Worm (Caenorhabditis elegans) whole organism, L1 larva: ENCODE measurements around the gene dct-1.

ENCODE experiments used
- C16A3.4 ChIP-seq: fragments of 150-350 bp; optimal IDR thresholded peaks from 2 replicates; lab custom pipeline; 2014; ENCODE audit warnings: missing biosample characterization, missing genetic modification characterization
- alr-1 ChIP-seq: fragments of 200-800 bp; sonication (Bioruptor generic); optimal IDR thresholded peaks from 2 replicates; lab custom pipeline; 2018; ENCODE audit warnings: borderline replicate concordance, mild to moderate bottlenecking, missing genetic modification characterization, missing compliant biosample characterization
- blmp-1 ChIP-seq: fragments of 150-350 bp; optimal IDR thresholded peaks from 2 replicates; lab custom pipeline; 2014; ENCODE audit warnings: missing biosample characterization, missing genetic modification characterization
- ceh-8 ChIP-seq: fragments of 200-800 bp; sonication (Bioruptor generic); optimal IDR thresholded peaks from 2 replicates; lab custom pipeline; 2018; ENCODE audit warnings: mild to moderate bottlenecking, missing genetic modification characterization, moderate library complexity, missing compliant biosample characterization
- ceh-82 ChIP-seq, 3 experiments: fragments of 150-350 bp in 1 of 3; sonication (generic microtip) in 2 of 3; optimal IDR thresholded peaks; 2 replicates each; lab custom pipeline; 2014 to 2017; ENCODE audit warnings: missing biosample characterization in 3 of 3, missing genetic modification characterization in 3 of 3
- ceh-88 ChIP-seq: fragments of 200-800 bp; sonication (Bioruptor generic); IDR thresholded peaks from 2 replicates; pipeline ENCODE4 v1.3.6; 2022; ENCODE audit warnings: missing genetic modification characterization, missing compliant biosample characterization
- dpl-1 ChIP-seq, 3 experiments: fragments of 150-350 bp in 2 of 3; sonication (generic microtip) in 1 of 3; optimal IDR thresholded peaks; 2 replicates each; lab custom pipeline; 2014 to 2017; ENCODE audit warnings: missing biosample characterization in 3 of 3, missing genetic modification characterization in 3 of 3, missing genetic modification reagents in 3 of 3
- efl-1 ChIP-seq, 4 experiments: fragments of 150-350 bp; optimal IDR thresholded peaks in 3 of 4; peaks in 1 of 4; 1 replicate in 1 of 4; 2 replicates in 3 of 4; lab custom pipeline; 2014; ENCODE audit warnings: missing biosample characterization in 2 of 4, missing genetic modification characterization in 2 of 4, missing genetic modification reagents in 2 of 4
- egl-13 ChIP-seq: sonication (generic microtip); optimal IDR thresholded peaks from 2 replicates; lab custom pipeline; 2016; ENCODE audit warnings: missing genotype, missing genetic modification reagents, missing genetic modification characterization, missing compliant biosample characterization
- elt-2 ChIP-seq: sonication (generic microtip); optimal IDR thresholded peaks from 2 replicates; lab custom pipeline; 2016; ENCODE audit warnings: missing genetic modification characterization, mild to moderate bottlenecking, inconsistent platforms, missing compliant biosample characterization, missing genetic modification reagents
- elt-3 ChIP-seq, 6 experiments: fragments of 150-350 bp in 1 of 6; sonication (generic microtip); optimal IDR thresholded peaks; 2 replicates each; lab custom pipeline; 2017 to 2018; ENCODE audit warnings: missing biosample characterization in 6 of 6, missing genetic modification characterization in 6 of 6, inconsistent platforms in 1 of 6
- fkh-4 ChIP-seq: sonication (generic microtip); optimal IDR thresholded peaks from 2 replicates; lab custom pipeline; 2016; ENCODE audit warnings: missing compliant biosample characterization, missing genetic modification characterization, borderline replicate concordance
- grh-1 ChIP-seq: fragments of 200-800 bp; sonication (Bioruptor generic); IDR thresholded peaks from 2 replicates; pipeline ENCODE4 v1.3.6; 2022; ENCODE audit warnings: missing genetic modification reagents, missing genetic modification characterization, missing compliant biosample characterization
- irx-1 ChIP-seq: sonication (generic microtip); optimal IDR thresholded peaks from 2 replicates; lab custom pipeline; 2016; ENCODE audit warnings: missing genetic modification characterization, missing compliant biosample characterization
- isw-1 ChIP-seq: fragments of 200-800 bp; sonication (Bioruptor generic); IDR thresholded peaks from 2 replicates; pipeline ENCODE4 v1.3.6; 2022; ENCODE audit warnings: missing genetic modification characterization, missing compliant biosample characterization
- lin-13 ChIP-seq: fragments of 150-350 bp; optimal IDR thresholded peaks from 2 replicates; lab custom pipeline; 2014; ENCODE audit warnings: missing biosample characterization, missing genetic modification reagents, missing genetic modification characterization
- lin-14 ChIP-seq: fragments of 200-800 bp; sonication (Bioruptor generic); optimal IDR thresholded peaks from 2 replicates; lab custom pipeline; 2018; ENCODE audit warnings: mild to moderate bottlenecking, missing genetic modification characterization, moderate library complexity, missing compliant biosample characterization
- lin-15B ChIP-seq: fragments of 150-350 bp; sonication (generic microtip); optimal IDR thresholded peaks from 3 replicates; lab custom pipeline; 2014; ENCODE audit warnings: missing biosample characterization, missing genetic modification characterization
- lin-35 ChIP-seq, 2 experiments: fragments of 150-350 bp; optimal IDR thresholded peaks; 2 replicates each; lab custom pipeline; 2014; ENCODE audit warnings: missing biosample characterization in 2 of 2, missing genetic modification characterization in 2 of 2, missing genetic modification reagents in 2 of 2
- lin-39 ChIP-seq: fragments of 150-350 bp; optimal IDR thresholded peaks from 2 replicates; lab custom pipeline; 2014; ENCODE audit warnings: missing biosample characterization, missing genetic modification reagents, missing genetic modification characterization
- lir-3 ChIP-seq: sonication (generic microtip); optimal IDR thresholded peaks from 2 replicates; lab custom pipeline; 2016; ENCODE audit warnings: mild to moderate bottlenecking, missing genetic modification characterization, moderate library complexity, missing compliant biosample characterization; ENCODE audit not compliant: poor library complexity
- lsy-2 ChIP-seq, 2 experiments: fragments of 150-350 bp; optimal IDR thresholded peaks; 2 replicates each; lab custom pipeline; 2014; ENCODE audit warnings: missing biosample characterization in 2 of 2, missing genetic modification characterization in 2 of 2
- mdl-1 ChIP-seq, 2 experiments: fragments of 150-350 bp; optimal IDR thresholded peaks; 2 replicates each; lab custom pipeline; 2014 to 2017; ENCODE audit warnings: missing biosample characterization in 2 of 2, missing genetic modification characterization in 2 of 2, inconsistent platforms in 1 of 2
- mep-1 ChIP-seq: fragments of 150-350 bp; optimal IDR thresholded peaks from 2 replicates; lab custom pipeline; 2014; ENCODE audit warnings: missing biosample characterization, missing genetic modification characterization
- nhr-19 ChIP-seq: fragments of 200-800 bp; sonication (Bioruptor generic); conservative IDR thresholded peaks from 2 replicates; pipeline ENCODE4 v1.3.6; 2022; ENCODE audit warnings: missing genetic modification characterization, missing compliant biosample characterization
- nhr-20 ChIP-seq: sonication (generic microtip); optimal IDR thresholded peaks from 2 replicates; lab custom pipeline; 2016; ENCODE audit warnings: mild to moderate bottlenecking, missing genetic modification characterization, missing compliant biosample characterization
- nhr-47 ChIP-seq: sonication (generic microtip); optimal IDR thresholded peaks from 2 replicates; lab custom pipeline; 2016; ENCODE audit warnings: mild to moderate bottlenecking, missing genetic modification characterization, moderate library complexity, missing compliant biosample characterization
- nhr-71 ChIP-seq: sonication (generic microtip); optimal IDR thresholded peaks from 2 replicates; lab custom pipeline; 2016; ENCODE audit warnings: mild to moderate bottlenecking, missing genetic modification characterization, moderate library complexity, missing compliant biosample characterization
- nhr-85 ChIP-seq: sonication (generic microtip); peaks from one replicate; lab custom pipeline; 2016; ENCODE audit warnings: missing genetic modification characterization, inconsistent platforms, missing compliant biosample characterization
- nhr-90 ChIP-seq: sonication (generic microtip); optimal IDR thresholded peaks from 2 replicates; lab custom pipeline; 2016; ENCODE audit warnings: mild to moderate bottlenecking, missing genetic modification characterization, missing compliant biosample characterization; ENCODE audit not compliant: poor library complexity
- pax-3 ChIP-seq: fragments of 200-800 bp; sonication (Bioruptor generic); optimal IDR thresholded peaks from 2 replicates; lab custom pipeline; 2018; ENCODE audit warnings: mild to moderate bottlenecking, missing genetic modification characterization, moderate library complexity, missing compliant biosample characterization
- pqm-1 ChIP-seq: sonication (generic microtip); optimal IDR thresholded peaks from 3 replicates; lab custom pipeline; 2017; ENCODE audit warnings: missing biosample characterization, missing genetic modification characterization
- snu-23 ChIP-seq: sonication (generic microtip); optimal IDR thresholded peaks from 2 replicates; lab custom pipeline; 2016; ENCODE audit warnings: missing genetic modification characterization, missing compliant biosample characterization
- sptf-1 ChIP-seq: fragments of 150-350 bp; optimal IDR thresholded peaks from 2 replicates; lab custom pipeline; 2014; ENCODE audit warnings: missing biosample characterization, missing genetic modification characterization
- sup-37 ChIP-seq: fragments of 200-800 bp; sonication (Bioruptor generic); optimal IDR thresholded peaks from 2 replicates; lab custom pipeline; 2018; ENCODE audit warnings: mild to moderate bottlenecking, missing genetic modification characterization, missing compliant biosample characterization
- swsn-7 ChIP-seq: sonication (generic microtip); optimal IDR thresholded peaks from 2 replicates; lab custom pipeline; 2016; ENCODE audit warnings: missing genetic modification characterization, missing compliant biosample characterization
- tbx-2 ChIP-seq: sonication (generic microtip); optimal IDR thresholded peaks from 2 replicates; lab custom pipeline; 2016; ENCODE audit warnings: missing genetic modification characterization, missing compliant biosample characterization
- tlp-1 ChIP-seq: fragments of 150-350 bp; optimal IDR thresholded peaks from 2 replicates; lab custom pipeline; 2014; ENCODE audit warnings: missing biosample characterization, missing genetic modification characterization
- unc-130 ChIP-seq: fragments of 150-350 bp; optimal IDR thresholded peaks from 2 replicates; lab custom pipeline; 2017; ENCODE audit warnings: missing biosample characterization, missing genetic modification characterization, inconsistent platforms
- unc-86 ChIP-seq: sonication (generic microtip); optimal IDR thresholded peaks from 2 replicates; lab custom pipeline; 2016; ENCODE audit warnings: missing genetic modification characterization, missing compliant biosample characterization
- xbp-1 ChIP-seq: sonication (generic microtip); optimal IDR thresholded peaks from 2 replicates; lab custom pipeline; 2016; ENCODE audit warnings: missing genetic modification characterization, missing compliant biosample characterization

dct-1 gene

ce11 chrX:7986892-7987291 is 32.7 kb downstream of the dct-1 start:
- peak; percentile 80 for TF ChIP-seq snu-23 (GFP tag; lab: Kevin White, UChicago)
- TF ChIP-seq lir-3 (tag; lab: Kevin White, UChicago) = no peak
- no peak for TF ChIP-seq alr-1 (tag; lab: Kevin White, UChicago)
- TF ChIP-seq ceh-8 = no peak
- TF ChIP-seq ceh-82 (tag; optimal IDR thresholded peaks at IDR 0.05; lab: Kevin White, UChicago) = no peak
- peak; percentile 89 for TF ChIP-seq lin-14 (GFP tag; lab: Kevin White, UChicago)
- TF ChIP-seq lin-13 (GFP tag; lab: Kevin White, UChicago) = peak; percentile 18
- TF ChIP-seq unc-86 (tag; lab: Kevin White, UChicago) = no peak
- TF ChIP-seq sptf-1 (tag; lab: Kevin White, UChicago) = no peak
- TF ChIP-seq nhr-20 (tag; lab: Kevin White, UChicago) = peak; percentile 94
- TF ChIP-seq nhr-90 (tag; lab: Kevin White, UChicago) = peak; percentile 87
- peak in 1 of 2 experiments; percentile 19 for TF ChIP-seq efl-1 (optimal IDR thresholded peaks at IDR 0.05; lab: Kevin White, UChicago)
- TF ChIP-seq efl-1 (GFP tag; optimal IDR thresholded peaks at IDR 0.05 in 1 of 2; lab: Kevin White, UChicago) = no peak
- 0 out of 2 replicates have a peak, but pooled peaks have one; percentile 33 for TF ChIP-seq ceh-88 (GFP tag; lab: Robert Waterston, UW)
- peak; percentile 80 for TF ChIP-seq nhr-19 (GFP tag; lab: Robert Waterston, UW)
- no peak for TF ChIP-seq egl-13 (tag; lab: Kevin White, UChicago)
- TF ChIP-seq xbp-1 (tag; lab: Kevin White, UChicago) = peak; percentile 52
- TF ChIP-seq grh-1 = peak; percentile 42
- no peak for TF ChIP-seq tlp-1
- peak; percentile 50 for TF ChIP-seq irx-1 (tag; lab: Kevin White, UChicago)
- peak; percentile 74 for TF ChIP-seq nhr-47
- peak; percentile 72 for TF ChIP-seq blmp-1
- no peak for TF ChIP-seq sup-37 (GFP tag; lab: Kevin White, UChicago)
- peak; percentile 63 for TF ChIP-seq mep-1 (tag; lab: Kevin White, UChicago)
- TF ChIP-seq nhr-85 (tag; lab: Kevin White, UChicago) = peak; percentile 99
- TF ChIP-seq fkh-4 (tag; lab: Kevin White, UChicago) = no peak
- TF ChIP-seq elt-2 (tag; lab: Kevin White, UChicago) = peak; percentile 85
- no peak for TF ChIP-seq lin-15B
- peak; percentile 62 for TF ChIP-seq unc-130
- TF ChIP-seq dpl-1 (GFP tag; optimal IDR thresholded peaks at IDR 0.05; lab: Kevin White, UChicago) = peak in 2 of 3 experiments; percentile 12 to 17
- peak; percentile 48 for TF ChIP-seq C16A3.4 (tag; lab: Kevin White, UChicago)
- TF ChIP-seq elt-3 (tag; optimal IDR thresholded peaks at IDR 0.05; lab: Kevin White, UChicago) = peak in 5 of 6 experiments; percentile 72 to 97 (median 92)
- TF ChIP-seq tbx-2 (tag; lab: Kevin White, UChicago) = peak; percentile 71
- no peak for TF ChIP-seq pqm-1 (tag; lab: Kevin White, UChicago)
- TF ChIP-seq swsn-7 (tag; lab: Kevin White, UChicago) = peak; percentile 21
- peak in 1 of 2 experiments; percentile 76 for TF ChIP-seq lin-35 (GFP tag; optimal IDR thresholded peaks at IDR 0.05; lab: Kevin White, UChicago)
- peak; percentile 95 for TF ChIP-seq nhr-71 (tag; lab: Kevin White, UChicago)
- peak; percentile 25 to 61 for TF ChIP-seq lsy-2 (tag; optimal IDR thresholded peaks at IDR 0.05; lab: Kevin White, UChicago)
- peak in 1 of 2 experiments; percentile 76 for TF ChIP-seq mdl-1 (tag; optimal IDR thresholded peaks at IDR 0.05; lab: Kevin White, UChicago)
- no peak for TF ChIP-seq pax-3 (tag; lab: Kevin White, UChicago)
- TF ChIP-seq lin-39 (tag; lab: Kevin White, UChicago) = no peak

ce11 chrX:7988457-7988856 is 34.3 kb downstream of the dct-1 start:
- TF ChIP-seq efl-1 (optimal IDR thresholded peaks at IDR 0.05; lab: Kevin White, UChicago) (no peak), efl-1 (GFP tag; optimal IDR thresholded peaks at IDR 0.05 in 1 of 2; lab: Kevin White, UChicago) (peak in 1 of 2 experiments; percentile 49), isw-1 (no peak)
